Worm (Caenorhabditis elegans) whole organism, late embryonic: ENCODE results near the gene lec-9.

Experiments
- C38D4.7 ChIP-seq: fragments of 200-800 bp; sonication (Bioruptor generic); optimal IDR thresholded peaks from 2 replicates; lab custom pipeline; 2018; ENCODE audit warnings: mild to moderate bottlenecking, missing genetic modification characterization, moderate library complexity, missing compliant biosample characterization
- F13H6.1 ChIP-seq: sonication (generic microtip); optimal IDR thresholded peaks from 2 replicates; lab custom pipeline; 2016; ENCODE audit warnings: missing genetic modification characterization, missing compliant biosample characterization
- K02D7.2 ChIP-seq: sonication (generic microtip); optimal IDR thresholded peaks from 2 replicates; lab custom pipeline; 2017; ENCODE audit warnings: mild to moderate bottlenecking, missing genetic modification characterization, missing compliant biosample characterization
- T23F11.4 ChIP-seq: fragments of 200-800 bp; sonication (Bioruptor generic); optimal IDR thresholded peaks from 2 replicates; lab custom pipeline; 2018; ENCODE audit warnings: mild to moderate bottlenecking, missing genetic modification characterization, missing compliant biosample characterization
- ahr-1 ChIP-seq: sonication (generic microtip); optimal IDR thresholded peaks from 2 replicates; lab custom pipeline; 2016; ENCODE audit warnings: missing genetic modification characterization, missing compliant biosample characterization
- ceh-14 ChIP-seq: sonication (generic microtip); optimal IDR thresholded peaks from 2 replicates; lab custom pipeline; 2016; ENCODE audit warnings: missing genotype, missing genetic modification characterization, missing compliant biosample characterization
- ceh-2 ChIP-seq: sonication (generic microtip); optimal IDR thresholded peaks from 2 replicates; lab custom pipeline; 2016; ENCODE audit warnings: missing genotype, missing genetic modification characterization, missing compliant biosample characterization
- ceh-24 ChIP-seq: sonication (generic microtip); optimal IDR thresholded peaks from 2 replicates; lab custom pipeline; 2016; ENCODE audit warnings: mild to moderate bottlenecking, missing genetic modification characterization, missing compliant biosample characterization
- ceh-30 ChIP-seq: fragments of 150-350 bp; optimal IDR thresholded peaks from 2 replicates; lab custom pipeline; 2014; ENCODE audit warnings: missing biosample characterization, missing genetic modification characterization
- ceh-34 ChIP-seq: sonication (generic microtip); optimal IDR thresholded peaks from 2 replicates; lab custom pipeline; 2016; ENCODE audit warnings: mild to moderate bottlenecking, missing genetic modification characterization, missing compliant biosample characterization
- ceh-48 ChIP-seq: sonication (generic microtip); optimal IDR thresholded peaks from 2 replicates; lab custom pipeline; 2016; ENCODE audit warnings: missing genetic modification characterization, inconsistent platforms, missing compliant biosample characterization
- ceh-6 ChIP-seq: fragments of 200-800 bp; sonication (Bioruptor generic); optimal IDR thresholded peaks from 2 replicates; lab custom pipeline; 2018; ENCODE audit warnings: mild to moderate bottlenecking, missing genetic modification characterization, missing compliant biosample characterization
- ceh-9 ChIP-seq: sonication (generic microtip); optimal IDR thresholded peaks from 2 replicates; lab custom pipeline; 2016; ENCODE audit warnings: mild to moderate bottlenecking, missing genetic modification characterization, inconsistent platforms, missing compliant biosample characterization
- dmd-4 ChIP-seq: sonication (generic microtip); optimal IDR thresholded peaks from 2 replicates; lab custom pipeline; 2016; ENCODE audit warnings: borderline replicate concordance, missing genetic modification characterization, missing compliant biosample characterization
- dve-1 ChIP-seq: sonication (generic microtip); optimal IDR thresholded peaks from 2 replicates; lab custom pipeline; 2017; ENCODE audit warnings: antibody characterized with exemption, mild to moderate bottlenecking, missing genetic modification characterization, missing compliant biosample characterization
- elt-4 ChIP-seq: sonication (generic microtip); optimal IDR thresholded peaks from 2 replicates; lab custom pipeline; 2016; ENCODE audit warnings: missing genetic modification characterization, missing compliant biosample characterization
- fax-1 ChIP-seq: sonication (generic microtip); optimal IDR thresholded peaks from 2 replicates; lab custom pipeline; 2016; ENCODE audit warnings: missing genotype, missing genetic modification characterization, missing compliant biosample characterization
- fkh-10 ChIP-seq: fragments of 150-350 bp; optimal IDR thresholded peaks from 2 replicates; lab custom pipeline; 2014; ENCODE audit warnings: missing biosample characterization, missing genetic modification reagents, missing genetic modification characterization
- fkh-6 ChIP-seq: sonication (generic microtip); optimal IDR thresholded peaks from 2 replicates; lab custom pipeline; 2016; ENCODE audit warnings: missing genetic modification characterization, missing compliant biosample characterization
- hlh-6 ChIP-seq: sonication (generic microtip); optimal IDR thresholded peaks from 2 replicates; lab custom pipeline; 2016; ENCODE audit warnings: missing genotype, missing genetic modification characterization, missing compliant biosample characterization
- hlh-8 ChIP-seq: sonication (generic microtip); optimal IDR thresholded peaks from 2 replicates; lab custom pipeline; 2016; ENCODE audit warnings: missing genotype, missing genetic modification characterization, missing compliant biosample characterization
- lim-6 ChIP-seq: sonication (generic microtip); optimal IDR thresholded peaks from 2 replicates; lab custom pipeline; 2016; ENCODE audit warnings: missing genetic modification characterization, missing compliant biosample characterization
- nfya-1 ChIP-seq: sonication (generic microtip); optimal IDR thresholded peaks from 2 replicates; lab custom pipeline; 2017; ENCODE audit warnings: missing genetic modification characterization, mild to moderate bottlenecking, missing compliant biosample characterization, antibody characterized with exemption, moderate library complexity
- nhr-11 ChIP-seq: fragments of 150-350 bp; optimal IDR thresholded peaks from 2 replicates; lab custom pipeline; 2014; ENCODE audit warnings: missing biosample characterization, missing genetic modification characterization
- npax-4 ChIP-seq: sonication (generic microtip); optimal IDR thresholded peaks from 2 replicates; lab custom pipeline; 2016; ENCODE audit warnings: missing genetic modification characterization, missing compliant biosample characterization
- odd-2 ChIP-seq: sonication (generic microtip); optimal IDR thresholded peaks from 2 replicates; lab custom pipeline; 2017; ENCODE audit warnings: antibody characterized with exemption, mild to moderate bottlenecking, missing genetic modification characterization, missing compliant biosample characterization
- pag-3 ChIP-seq: sonication (generic microtip); optimal IDR thresholded peaks from 2 replicates; lab custom pipeline; 2016; ENCODE audit warnings: missing compliant biosample characterization, missing genetic modification characterization, borderline replicate concordance
- pax-1 ChIP-seq: fragments of 150-350 bp; optimal IDR thresholded peaks from 2 replicates; lab custom pipeline; 2014; ENCODE audit warnings: missing biosample characterization, missing genetic modification characterization
- pha-2 ChIP-seq: sonication (generic microtip); optimal IDR thresholded peaks from 2 replicates; lab custom pipeline; 2017; ENCODE audit warnings: mild to moderate bottlenecking, missing genetic modification characterization, missing compliant biosample characterization
- pha-4 ChIP-seq: fragments of 150-350 bp; optimal IDR thresholded peaks from 2 replicates; lab custom pipeline; 2018; ENCODE audit warnings: missing biosample characterization, missing genetic modification reagents, missing genetic modification characterization
- pqm-1 ChIP-seq: sonication (generic microtip); optimal IDR thresholded peaks from 2 replicates; lab custom pipeline; 2016; ENCODE audit warnings: missing genetic modification characterization, missing compliant biosample characterization
- pros-1 ChIP-seq: fragments of 150-350 bp; optimal IDR thresholded peaks from 2 replicates; lab custom pipeline; 2014; ENCODE audit warnings: missing biosample characterization, missing genetic modification reagents, missing genetic modification characterization
- sdc-2 ChIP-seq: sonication (generic microtip); optimal IDR thresholded peaks from 2 replicates; lab custom pipeline; 2016; ENCODE audit warnings: missing genotype, missing genetic modification characterization, missing compliant biosample characterization
- syd-9 ChIP-seq: sonication (generic microtip); optimal IDR thresholded peaks from 2 replicates; lab custom pipeline; 2016; ENCODE audit warnings: mild to moderate bottlenecking, missing genetic modification characterization, moderate library complexity, missing compliant biosample characterization
- tbx-7 ChIP-seq: sonication (generic microtip); optimal IDR thresholded peaks from 2 replicates; lab custom pipeline; 2016; ENCODE audit warnings: missing genotype, missing genetic modification characterization, missing compliant biosample characterization
- unc-3 ChIP-seq, 2 experiments: fragments of 200-800 bp in 1 of 2; sonication (Bioruptor generic) in 1 of 2; sonication (generic microtip) in 1 of 2; conservative IDR thresholded peaks in 1 of 2; optimal IDR thresholded peaks in 1 of 2; 2 replicates each; pipeline versions ENCODE4 v1.3.6 to Lab custom; 2016 to 2022; ENCODE audit warnings: missing compliant biosample characterization in 2 of 2, missing genetic modification characterization in 2 of 2, missing genetic modification reagents in 1 of 2
- unc-42 ChIP-seq: sonication (generic microtip); optimal IDR thresholded peaks from 2 replicates; lab custom pipeline; 2016; ENCODE audit warnings: missing genotype, missing genetic modification characterization, missing compliant biosample characterization
- unc-55 ChIP-seq: sonication (generic microtip); optimal IDR thresholded peaks from 2 replicates; lab custom pipeline; 2017; ENCODE audit warnings: missing biosample characterization, missing genetic modification reagents, missing genetic modification characterization
- unc-86 ChIP-seq: sonication (generic microtip); optimal IDR thresholded peaks from 2 replicates; lab custom pipeline; 2016; ENCODE audit warnings: missing genetic modification characterization, missing compliant biosample characterization

The lec-9 gene

ce11 chrX:17613024-17613423 lies 12.7 kb downstream of the lec-9 start:
- TF ChIP-seq unc-42 (tag; lab: Kevin White, UChicago) (no peak), npax-4 (no peak), pha-4 (tag; lab: Kevin White, UChicago) (no peak), ceh-48 (no peak), C38D4.7 (GFP tag; lab: Kevin White, UChicago) (no peak), dve-1 (tag; lab: Kevin White, UChicago) (no peak)
- TF ChIP-seq, all 69 proteins: peak for 0

- TF ChIP-seq ceh-6 (GFP tag; lab: Kevin White, UChicago) (no peak), ceh-9 (tag; lab: Kevin White, UChicago) (no peak), nhr-11 (tag; lab: Kevin White, UChicago) (no peak), ceh-14 (no peak), pqm-1 (tag; lab: Kevin White, UChicago) (no peak), ceh-24 (tag; lab: Kevin White, UChicago) (no peak), ahr-1 (tag; lab: Kevin White, UChicago) (no peak), hlh-6 (tag; lab: Kevin White, UChicago) (no peak), F13H6.1 (tag; lab: Kevin White, UChicago) (no peak), pha-2 (tag; lab: Kevin White, UChicago) (no peak), K02D7.2 (tag; lab: Kevin White, UChicago) (no peak), sdc-2 (tag; lab: Kevin White, UChicago) (no peak), tbx-7 (tag; lab: Kevin White, UChicago) (no peak), unc-86 (no peak), nfya-1 (tag; lab: Kevin White, UChicago) (no peak)
Measured at ce11 chrX:17614245-17614644, 14.0 kb downstream of the lec-9 start, which contains the start of gene ncs-7. Gene ncs-7, plus strand, starts transcription at chrX:17614545.

ce11 chrX:17625245-17625644 lies 25.0 kb downstream of the lec-9 start:
- no peak for TF ChIP-seq fkh-6 (tag; lab: Kevin White, UChicago)
- no peak for TF ChIP-seq pros-1 (tag; lab: Kevin White, UChicago)
- no peak for TF ChIP-seq fax-1 (tag; lab: Kevin White, UChicago)
- TF ChIP-seq T23F11.4 (GFP tag; lab: Kevin White, UChicago): no peak
- no peak for TF ChIP-seq pax-1
- TF ChIP-seq pag-3: no peak
- TF ChIP-seq hlh-8: no peak
- TF ChIP-seq hlh-6 (tag; lab: Kevin White, UChicago): no peak
- no peak for TF ChIP-seq ceh-48
- TF ChIP-seq unc-3 (GFP tag; conservative IDR thresholded peaks at IDR 0.05; lab: Robert Waterston, UW): no peak
- TF ChIP-seq unc-3 (tag; optimal IDR thresholded peaks at IDR 0.05; lab: Kevin White, UChicago): no peak
- no peak for TF ChIP-seq pha-2 (tag; lab: Kevin White, UChicago)
- TF ChIP-seq unc-55 (GFP tag; lab: Kevin White, UChicago): no peak
- no peak for TF ChIP-seq elt-4 (tag; lab: Kevin White, UChicago)
- no peak for TF ChIP-seq unc-86
- TF ChIP-seq odd-2: no peak
- TF ChIP-seq lim-6 (tag; lab: Kevin White, UChicago): no peak

ce11 chrX:17625729-17626128 lies 25.4 kb downstream of the lec-9 start:
- no peak for TF ChIP-seq syd-9 (tag; lab: Kevin White, UChicago)
- TF ChIP-seq npax-4: no peak
- no peak for TF ChIP-seq fax-1 (tag; lab: Kevin White, UChicago)
- no peak for TF ChIP-seq hlh-6 (tag; lab: Kevin White, UChicago)
- TF ChIP-seq fkh-10 (GFP tag; lab: Kevin White, UChicago): no peak
- no peak for TF ChIP-seq C38D4.7 (GFP tag; lab: Kevin White, UChicago)

DNA sequence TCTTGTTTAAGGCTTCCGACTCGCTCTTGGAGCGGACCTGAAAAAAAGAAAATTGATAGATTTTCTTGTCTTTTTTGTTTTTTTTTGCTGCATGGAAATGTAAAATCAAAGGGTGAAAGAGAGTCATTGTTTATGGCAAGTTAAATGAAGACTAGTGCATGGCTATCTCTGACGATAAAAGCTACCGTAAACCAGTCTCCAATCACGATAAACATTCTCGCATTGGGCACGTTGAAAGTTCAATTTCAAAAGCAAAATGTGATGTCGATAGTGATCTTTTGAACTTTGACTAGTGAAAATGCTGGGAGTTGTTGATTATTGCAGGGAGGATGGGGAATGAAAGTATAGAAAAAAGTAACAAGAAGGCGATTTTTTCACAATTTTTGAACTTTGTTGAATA lies 26.3 kb downstream of the lec-9 start:
- no peak for TF ChIP-seq ceh-2
- no peak for TF ChIP-seq unc-86
- no peak for TF ChIP-seq ceh-30
- TF ChIP-seq ceh-34: no peak
- no peak for TF ChIP-seq dmd-4 (tag; lab: Kevin White, UChicago)
